Worm (Caenorhabditis elegans): ENCODE data around the gene Y6D1A.1.

The Y6D1A.1 gene

ce11 chrII:11830601-11831000 is 7.2 kb upstream of the Y6D1A.1 start (continued):
- TF ChIP-seq ZK337.2 (GFP tag; IDR thresholded peaks at IDR 0.05) (no peak), snpc-1.2 (GFP tag; IDR thresholded peaks at IDR 0.05) (no peak), R02D3.7 (tag; optimal IDR thresholded peaks at IDR 0.05) (no peak), egl-27 (tag; optimal IDR thresholded peaks at IDR 0.05) (no peak), nhr-25 (tag; optimal IDR thresholded peaks at IDR 0.05; ENCODE audit: borderline replicate concordance, insufficient read depth) (no peak), zip-2 (tag; optimal IDR thresholded peaks at IDR 0.05) (no peak), lin-38 (GFP tag; IDR thresholded peaks at IDR 0.05) (no peak), skn-1 (tag; optimal IDR thresholded peaks at IDR 0.05) (no peak), pha-4 (GFP tag; IDR thresholded peaks at IDR 0.05) (no peak), pha-4 (tag; optimal IDR thresholded peaks at IDR 0.05) (peak; percentile 70), dpl-1 (GFP tag; optimal IDR thresholded peaks at IDR 0.05) (peak; percentile 25), lin-39 (tag; optimal IDR thresholded peaks at IDR 0.05) (no peak), zfp-3 (GFP tag; conservative IDR thresholded peaks at IDR 0.05) (no peak), jun-1 (tag; optimal IDR thresholded peaks at IDR 0.05) (no peak), ces-1 (GFP tag; optimal IDR thresholded peaks at IDR 0.05) (no peak), madf-9 (GFP tag; conservative IDR thresholded peaks at IDR 0.05) (no peak), duxl-1 (tag; optimal IDR thresholded peaks at IDR 0.05; ENCODE audit: poor library complexity) (no peak), egl-43 (GFP tag; IDR thresholded peaks at IDR 0.05) (no peak), arid-1 (GFP tag; conservative IDR thresholded peaks at IDR 0.05) (no peak), dmd-6 (GFP tag; IDR thresholded peaks at IDR 0.05) (no peak), D1046.2 (GFP tag; IDR thresholded peaks at IDR 0.05) (no peak), ctbp-1 (GFP tag; IDR thresholded peaks at IDR 0.05) (no peak), F26F4.8 (GFP tag; conservative IDR thresholded peaks at IDR 0.05) (no peak), tra-1 (GFP tag; IDR thresholded peaks at IDR 0.05) (no peak), nhr-76 (tag; optimal IDR thresholded peaks at IDR 0.05) (no peak), aly-2 (tag; optimal IDR thresholded peaks at IDR 0.05) (no peak), rbr-2 (tag; optimal IDR thresholded peaks at IDR 0.05) (no peak), madf-5 (GFP tag; IDR thresholded peaks at IDR 0.05) (no peak), aha-1 (tag) (no peak), daf-16 (GFP tag; optimal IDR thresholded peaks at IDR 0.05) (no peak), daf-16 (tag; optimal IDR thresholded peaks at IDR 0.05) (peak; percentile 12), hlh-30 (tag; optimal IDR thresholded peaks at IDR 0.05; ENCODE audit: insufficient read depth) (peak; percentile 91), F37D6.2 (tag; optimal IDR thresholded peaks at IDR 0.05) (no peak), dve-1 (tag; optimal IDR thresholded peaks at IDR 0.05; ENCODE audit: insufficient read depth) (no peak), unc-62 (GFP tag; optimal IDR thresholded peaks at IDR 0.05 in 1 of 2) (peak in 1 of 2 experiments; percentile 95), unc-62 (tag; optimal IDR thresholded peaks at IDR 0.05) (no peak), fos-1 (tag; optimal IDR thresholded peaks at IDR 0.05) (no peak), lir-3 (tag; optimal IDR thresholded peaks at IDR 0.05) (no peak), zfp-2 (tag; optimal IDR thresholded peaks at IDR 0.05) (no peak), nhr-11 (tag; optimal IDR thresholded peaks at IDR 0.05) (no peak), F49E8.2 (tag; optimal IDR thresholded peaks at IDR 0.05; ENCODE audit: borderline replicate concordance) (no peak), mxl-3 (GFP tag; optimal IDR thresholded peaks at IDR 0.05) (peak; percentile 82), nhr-237 (tag; optimal IDR thresholded peaks at IDR 0.05) (no peak), nhr-77 (tag; optimal IDR thresholded peaks at IDR 0.05) (no peak), ceh-44 (GFP tag; IDR thresholded peaks at IDR 0.05) (no peak), Y75B8A.6 (GFP tag; IDR thresholded peaks at IDR 0.05) (no peak), pqm-1 (tag; optimal IDR thresholded peaks at IDR 0.05) (peak; percentile 32), ceh-20 (GFP tag; IDR thresholded peaks at IDR 0.05) (no peak)
